Fruit fly (Drosophila melanogaster): ENCODE data around the gene CG42450.

The CG42450 gene

dm6 chrX:18857356-18857807, 44.3 kb downstream of the CG42450 start, which contains the start of gene CG7322 (continued):
- TF ChIP-seq Ets65A (GFP tag) (peak; percentile 12), Asciz (GFP tag; optimal IDR thresholded peaks at IDR 0.05) (no peak), E2f1 (GFP tag; IDR thresholded peaks at IDR 0.05) (no peak), CG16779 (GFP tag; IDR thresholded peaks at IDR 0.05) (no peak), pb (GFP tag; optimal IDR thresholded peaks at IDR 0.05) (no peak), CG6175 (GFP tag; IDR thresholded peaks at IDR 0.05) (no peak), ind (GFP tag; optimal IDR thresholded peaks at IDR 0.05) (no peak), CG34422 (GFP tag; IDR thresholded peaks at IDR 0.05) (no peak; the same call in 2 of the 3 replicates), bbx (GFP tag; IDR thresholded peaks at IDR 0.05; ENCODE audit: partially characterized antibody) (0 out of 2 replicates have a peak, but pooled peaks have one; percentile 17), CG1233 (GFP tag; optimal IDR thresholded peaks at IDR 0.05) (no peak), CG31441 (GFP tag; IDR thresholded peaks at IDR 0.05) (no peak), CG12942 (GFP tag; optimal IDR thresholded peaks at IDR 0.05) (no peak), CG6654 (GFP tag; optimal IDR thresholded peaks at IDR 0.05) (no peak), jumu (GFP tag; optimal IDR thresholded peaks at IDR 0.05) (no peak), Deaf1 (tag; optimal IDR thresholded peaks at IDR 0.05) (peak; percentile 53), shn (GFP tag; optimal IDR thresholded peaks at IDR 0.05) (no peak), Ets97D (GFP tag; optimal IDR thresholded peaks at IDR 0.05) (no peak), CG8290 (GFP tag; optimal IDR thresholded peaks at IDR 0.05) (no peak), CG8290 (tag; optimal IDR thresholded peaks at IDR 0.05) (no peak), crol (GFP tag; IDR thresholded peaks at IDR 0.05) (peak; percentile 75), Lhr (GFP tag; optimal IDR thresholded peaks at IDR 0.05) (no peak), ap (GFP tag; IDR thresholded peaks at IDR 0.05) (no peak), CG15514 (GFP tag; optimal IDR thresholded peaks at IDR 0.05) (peak; percentile 10), Usf (GFP tag; optimal IDR thresholded peaks at IDR 0.05) (no peak), onecut (GFP tag; IDR thresholded peaks at IDR 0.05) (no peak), so (GFP tag; IDR thresholded peaks at IDR 0.05) (no peak), CG11247 (GFP tag; IDR thresholded peaks at IDR 0.05) (no peak), dpn (GFP tag; optimal IDR thresholded peaks at IDR 0.05) (no peak), CG4360 (GFP tag; IDR thresholded peaks at IDR 0.05) (no peak), insv (GFP tag; optimal IDR thresholded peaks at IDR 0.05) (no peak), CG16813 (GFP tag; IDR thresholded peaks at IDR 0.05; ENCODE audit: partially characterized antibody) (0 out of 3 replicates have a peak, but pooled peaks have one; percentile 21), ERR (GFP tag; optimal IDR thresholded peaks at IDR 0.05) (peak; percentile 90), NFAT (GFP tag; IDR thresholded peaks at IDR 0.05) (no peak), grn (GFP tag; optimal IDR thresholded peaks at IDR 0.05) (peak; percentile 89), Hr78 (GFP tag; optimal IDR thresholded peaks at IDR 0.05) (peak in 1 of 2 experiments; percentile 81), zen (tag; optimal IDR thresholded peaks at IDR 0.05) (no peak), repo (GFP tag; optimal IDR thresholded peaks at IDR 0.05) (no peak), CG12299 (tag; optimal IDR thresholded peaks at IDR 0.05) (no peak), CG3847 (GFP tag; IDR thresholded peaks at IDR 0.05) (no peak), nom (GFP tag; optimal IDR thresholded peaks at IDR 0.05) (peak; percentile 32), CG5953 (GFP tag; IDR thresholded peaks at IDR 0.05) (no peak), gfzf (GFP tag; optimal IDR thresholded peaks at IDR 0.05) (no peak), dan (GFP tag; IDR thresholded peaks at IDR 0.05) (no peak), CG9727 (GFP tag; optimal IDR thresholded peaks at IDR 0.05) (no peak), unpg (GFP tag; optimal IDR thresholded peaks at IDR 0.05) (no peak), kah (GFP tag; optimal IDR thresholded peaks at IDR 0.05) (no peak), CG7786 (GFP tag; optimal IDR thresholded peaks at IDR 0.05) (no peak), gro (GFP tag; optimal IDR thresholded peaks at IDR 0.05) (no peak), Med (GFP tag) (peak; percentile 69), Nf-YB (GFP tag; optimal IDR thresholded peaks at IDR 0.05) (peak; percentile 74), hb (GFP tag; IDR thresholded peaks at IDR 0.05; ENCODE audit: partially characterized antibody) (no peak), chn (GFP tag; optimal IDR thresholded peaks at IDR 0.05) (no peak)
